Fruit fly (Drosophila melanogaster) whole organism, wandering third instar larva: ENCODE results near the gene Dok.
A peak's percentile ranks its signal among the peaks of the same experiment; 100 is the strongest.

ENCODE experiments used
- Myc ChIP-seq: fragments of >200 bp; optimal IDR thresholded peaks from 2 replicates; lab custom pipeline; 2017
- Rel ChIP-seq, 2 experiments: fragments of 200-800 bp; sonication (Bioruptor generic) in 1 of 2; optimal IDR thresholded peaks; 2 replicates in 1 of 2; 3 replicates in 1 of 2; lab custom pipeline; 2016 to 2019; ENCODE audit warnings: mild to moderate bottlenecking in 2 of 2, missing biosample characterization in 2 of 2, missing genetic modification characterization in 2 of 2, moderate library complexity in 1 of 2
- fru ChIP-seq: fragments of 200-800 bp; sonication (Bioruptor generic); optimal IDR thresholded peaks from 3 replicates; lab custom pipeline; 2016; ENCODE audit warnings: missing biosample characterization, mild to moderate bottlenecking, missing genetic modification characterization
- psq ChIP-seq: fragments of 200-800 bp; sonication (Bioruptor generic); optimal IDR thresholded peaks from 3 replicates; lab custom pipeline; 2017; ENCODE audit warnings: missing biosample characterization, mild to moderate bottlenecking, missing genetic modification characterization, moderate library complexity
- usp ChIP-seq: fragments of >200 bp; optimal IDR thresholded peaks from 2 replicates; lab custom pipeline; 2017; ENCODE audit warnings: missing biosample characterization, missing genetic modification characterization

DNA sequence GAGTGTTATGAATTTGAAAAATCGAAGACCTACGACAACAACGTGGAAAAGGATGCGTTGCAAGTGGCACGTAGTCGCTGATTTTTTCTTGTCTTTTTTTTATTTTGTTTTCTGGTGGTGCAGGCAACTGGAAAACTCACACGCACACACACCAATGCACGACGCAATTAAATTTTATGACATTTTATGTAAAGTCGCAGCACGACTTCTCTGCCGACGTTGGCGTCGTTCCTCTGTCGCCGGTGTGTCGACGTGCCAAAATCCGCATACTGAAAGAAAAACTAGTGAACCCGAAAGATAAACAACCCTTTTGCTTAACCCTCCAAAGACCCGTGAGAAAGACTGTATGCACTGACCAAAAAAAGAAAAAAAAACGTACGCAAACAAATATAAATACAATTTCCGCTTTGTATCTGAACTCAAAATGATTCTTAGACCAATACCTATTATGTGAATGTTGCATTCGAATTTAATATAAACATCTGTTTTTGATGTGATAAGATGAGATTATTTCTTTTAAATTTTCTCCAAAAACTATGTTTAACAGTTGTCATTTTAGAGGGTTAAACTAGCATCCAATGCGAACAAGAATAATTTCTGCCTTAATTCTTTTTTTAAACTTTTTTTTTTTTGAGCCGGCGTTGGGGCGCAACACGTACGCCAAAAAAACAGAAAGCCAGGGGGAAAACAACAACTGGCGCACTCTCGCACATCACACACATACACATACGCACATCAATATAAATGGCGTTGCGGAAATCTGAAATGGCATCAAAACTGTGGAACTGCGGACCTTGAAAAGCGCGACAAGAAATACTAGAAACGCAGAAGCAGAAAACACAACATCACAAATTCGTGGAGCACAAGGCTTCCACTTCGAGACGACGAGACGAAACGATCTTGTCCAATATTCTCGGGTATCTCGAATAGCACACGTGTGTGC lies 10.1 kb downstream of the Dok start:
- TF ChIP-seq Myc (lab: Kevin White, UChicago) = no peak
- TF ChIP-seq Rel (GFP tag; optimal IDR thresholded peaks at IDR 0.05; lab: Kevin White, UChicago) = no peak
- TF ChIP-seq Rel (tag; optimal IDR thresholded peaks at IDR 0.05; lab: Kevin White, UChicago) = no peak
- peak; percentile 48 for TF ChIP-seq fru (GFP tag; lab: Kevin White, UChicago)
- TF ChIP-seq usp = no peak
- TF ChIP-seq psq (GFP tag; lab: Kevin White, UChicago) = peak; percentile 16
